Worm (Caenorhabditis elegans): ENCODE data around the gene T01D1.8.

DNA sequence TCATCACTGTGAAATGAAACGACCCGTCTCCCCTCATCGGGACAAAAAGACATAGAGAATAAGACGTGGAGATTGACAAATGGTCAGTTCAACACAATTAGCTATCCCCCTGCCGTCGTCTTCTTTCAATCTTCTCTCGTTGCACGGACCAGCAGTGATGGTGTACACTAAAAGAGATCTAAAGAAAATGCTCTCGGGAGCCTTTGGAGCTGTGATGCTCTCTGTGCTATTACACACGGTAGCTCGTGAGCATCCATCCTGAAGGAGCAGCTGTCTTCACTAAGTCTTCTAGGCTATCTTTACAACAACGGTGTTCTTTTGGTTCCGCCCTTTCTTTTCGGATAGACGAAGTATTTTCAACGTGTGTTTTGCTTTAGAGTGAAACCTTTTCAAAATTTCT is 25.3 kb upstream of the T01D1.8 start:
- no peak for TF ChIP-seq F49E8.2 (tag; optimal IDR thresholded peaks at IDR 0.05; ENCODE audit: insufficient read depth)
- no peak for TF ChIP-seq T07F8.4 (tag; optimal IDR thresholded peaks at IDR 0.05)
- TF ChIP-seq ceh-100 (GFP tag; IDR thresholded peaks at IDR 0.05), result no peak
- TF ChIP-seq pha-4 (tag; optimal IDR thresholded peaks at IDR 0.05), result no peak
- TF ChIP-seq nfyb-1 (GFP tag; IDR thresholded peaks at IDR 0.05), result no peak
- no peak for TF ChIP-seq attf-6 (GFP tag; IDR thresholded peaks at IDR 0.05)
